Fruit fly (Drosophila melanogaster) S2 (cell line): Measurements from ENCODE around the gene CG7519.

Experiments used
- CG8478 ChIP-seq: fragments of >200 bp; optimal IDR thresholded peaks from 2 replicates; lab custom pipeline; 2018
- CTCF ChIP-seq, 2 experiments: fragments of >200 bp; optimal IDR thresholded peaks; 2 replicates each; lab custom pipeline; 2018

- TF ChIP-seq CG8478 (lab: Kevin White, UChicago) (no peak), CTCF (optimal IDR thresholded peaks at IDR 0.05; lab: Kevin White, UChicago) (no peak)
Measured at dm6 chr3L:21458736-21459135, 34.1 kb upstream of the CG7519 start.
